Fruit fly (Drosophila melanogaster): ENCODE measurements around the gene CG7326.

The CG7326 gene

dm6 chrX:18812111-18812510 is 51.5 kb downstream of the CG7326 start:
- no peak for TF ChIP-seq CG6792 (GFP tag; optimal IDR thresholded peaks at IDR 0.05)
